Worm (Caenorhabditis elegans): ENCODE results near the gene rnp-2.

rnp-2 gene

DNA sequence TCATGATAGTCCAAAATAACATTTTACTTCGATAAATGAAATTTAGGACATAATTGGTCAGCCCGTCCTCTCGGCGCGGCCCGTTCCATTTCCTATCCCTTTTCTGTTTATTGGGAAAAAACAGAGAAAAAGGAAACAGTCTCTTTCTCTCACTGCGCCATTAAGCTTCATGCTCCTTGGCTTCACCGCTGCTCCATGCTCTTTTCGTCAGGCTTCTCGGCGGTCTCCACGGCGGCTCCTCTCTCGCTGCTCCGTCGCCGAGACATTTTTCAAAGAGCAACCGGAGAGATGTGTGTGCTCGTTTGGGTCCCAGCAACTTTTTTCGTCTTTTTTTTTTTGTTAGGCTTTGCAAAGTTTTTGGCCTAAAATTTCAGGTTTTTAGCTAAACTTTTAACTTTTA, 39.0 kb downstream of the rnp-2 start:
- TF ChIP-seq mdl-1 (tag; optimal IDR thresholded peaks at IDR 0.05) = peak; percentile 56 to 67
- TF ChIP-seq zag-1 (tag; optimal IDR thresholded peaks at IDR 0.05) = peak; percentile 29
- TF ChIP-seq C34F6.9 (tag; optimal IDR thresholded peaks at IDR 0.05) = peak; percentile 40
- TF ChIP-seq nhr-11 (tag; optimal IDR thresholded peaks at IDR 0.05) = no peak
- no peak for TF ChIP-seq mab-5 (tag; optimal IDR thresholded peaks at IDR 0.05)
- TF ChIP-seq sma-9 (GFP tag; optimal IDR thresholded peaks at IDR 0.05) = peak; percentile 36
- no peak for TF ChIP-seq sma-9 (tag; optimal IDR thresholded peaks at IDR 0.05)

DNA sequence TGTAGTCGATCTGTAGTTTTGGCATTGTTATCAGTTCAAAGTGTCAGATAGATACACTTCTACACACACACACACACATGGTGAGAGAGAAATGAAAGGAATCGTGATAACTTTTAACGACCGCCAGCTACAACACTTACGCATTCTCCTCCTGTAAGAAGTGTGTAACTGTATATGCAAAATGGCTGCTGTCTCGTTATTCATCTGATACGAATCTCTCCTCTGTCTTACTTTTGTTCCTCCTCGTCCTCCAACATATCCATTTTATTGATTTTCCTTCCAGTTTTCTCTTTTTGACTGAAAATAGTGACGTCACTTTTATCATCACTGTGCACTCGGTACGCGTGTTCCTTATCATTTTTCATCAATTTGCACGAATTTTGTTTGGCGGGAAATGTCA, 40.9 kb downstream of the rnp-2 start:
- TF ChIP-seq egl-27 (tag; optimal IDR thresholded peaks at IDR 0.05) = no peak
- no peak for TF ChIP-seq gmeb-1 (tag; optimal IDR thresholded peaks at IDR 0.05)
- TF ChIP-seq lin-11 (tag; optimal IDR thresholded peaks at IDR 0.05) = no peak
- TF ChIP-seq crh-2 (tag; optimal IDR thresholded peaks at IDR 0.05) = no peak
- TF ChIP-seq ama-1 (optimal IDR thresholded peaks at IDR 0.05) = peak; percentile 1
- TF ChIP-seq alr-1 (tag; optimal IDR thresholded peaks at IDR 0.05) = no peak
- no peak for TF ChIP-seq ztf-1 (GFP tag; conservative IDR thresholded peaks at IDR 0.05)
- no peak for TF ChIP-seq R02D3.7 (tag; optimal IDR thresholded peaks at IDR 0.05)
- no peak for TF ChIP-seq peb-1 (tag; optimal IDR thresholded peaks at IDR 0.05)
- no peak for TF ChIP-seq nhr-25 (tag; optimal IDR thresholded peaks at IDR 0.05)
- TF ChIP-seq nhr-21 (tag; optimal IDR thresholded peaks at IDR 0.05) = no peak
- TF ChIP-seq lsy-2 (tag; optimal IDR thresholded peaks at IDR 0.05) = no peak
- TF ChIP-seq unc-39 (tag; optimal IDR thresholded peaks at IDR 0.05) = no peak
- TF ChIP-seq fos-1 (tag; optimal IDR thresholded peaks at IDR 0.05) = peak; percentile 64
- no peak for TF ChIP-seq nhr-10 (tag; optimal IDR thresholded peaks at IDR 0.05)
- peak; percentile 45 for TF ChIP-seq sma-9 (GFP tag; optimal IDR thresholded peaks at IDR 0.05)
- TF ChIP-seq sma-9 (tag; optimal IDR thresholded peaks at IDR 0.05) = no peak

DNA sequence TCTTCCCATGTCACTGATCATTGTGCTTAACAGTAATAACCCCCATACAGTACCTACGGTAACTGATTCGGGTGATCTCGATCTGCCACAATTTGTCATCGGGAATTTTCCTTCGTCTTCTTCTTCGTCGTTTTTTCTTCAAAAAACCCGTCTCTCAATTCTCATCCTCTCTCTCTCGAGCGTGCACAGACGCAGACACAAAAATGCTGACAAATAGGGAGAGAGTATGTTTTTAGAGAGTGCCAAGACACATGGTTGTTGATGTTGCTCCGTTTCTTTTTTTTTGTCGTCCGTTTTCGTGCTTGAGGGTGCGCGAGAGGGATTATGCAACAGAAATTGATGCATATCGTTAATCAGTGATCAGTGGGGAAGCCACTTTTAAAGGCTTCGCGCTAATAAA, 43.5 kb downstream of the rnp-2 start:
- TF ChIP-seq ztf-4 (tag; optimal IDR thresholded peaks at IDR 0.05) = no peak
- peak; percentile 46 for TF ChIP-seq sma-3 (GFP tag; optimal IDR thresholded peaks at IDR 0.05)
- peak; percentile 22 for TF ChIP-seq gmeb-1 (tag; optimal IDR thresholded peaks at IDR 0.05)
- peak; percentile 38 for TF ChIP-seq zag-1 (tag; optimal IDR thresholded peaks at IDR 0.05)
- TF ChIP-seq unc-55 (GFP tag; optimal IDR thresholded peaks at IDR 0.05) = peak; percentile 92
- TF ChIP-seq nhr-23 (tag; optimal IDR thresholded peaks at IDR 0.05) = no peak
- TF ChIP-seq unc-62 (GFP tag; optimal IDR thresholded peaks at IDR 0.05) = no peak
- TF ChIP-seq nhr-11 (tag; optimal IDR thresholded peaks at IDR 0.05) = no peak
- TF ChIP-seq nhr-25 (tag; optimal IDR thresholded peaks at IDR 0.05) = peak; percentile 39
- TF ChIP-seq snpc-4 (tag; optimal IDR thresholded peaks at IDR 0.05) = no peak
- peak; percentile 6 for TF ChIP-seq sem-4 (tag; optimal IDR thresholded peaks at IDR 0.05)
- TF ChIP-seq nhr-129 (tag; optimal IDR thresholded peaks at IDR 0.05) = peak; percentile 85
- TF ChIP-seq dmd-4 (tag; optimal IDR thresholded peaks at IDR 0.05) = no peak
- peak; percentile 70 for TF ChIP-seq fos-1 (tag; optimal IDR thresholded peaks at IDR 0.05)
- TF ChIP-seq lin-13 (GFP tag; optimal IDR thresholded peaks at IDR 0.05) = peak; percentile 58
- no peak for TF ChIP-seq ztf-11 (tag; optimal IDR thresholded peaks at IDR 0.05)
- TF ChIP-seq unc-39 (tag; optimal IDR thresholded peaks at IDR 0.05) = no peak
- no peak for TF ChIP-seq peb-1 (tag; optimal IDR thresholded peaks at IDR 0.05)
- TF ChIP-seq alr-1 (tag; optimal IDR thresholded peaks at IDR 0.05) = no peak
- TF ChIP-seq nhr-77 (tag; optimal IDR thresholded peaks at IDR 0.05) = no peak
- peak; percentile 71 for TF ChIP-seq nhr-21 (tag; optimal IDR thresholded peaks at IDR 0.05)
- peak; percentile 76 for TF ChIP-seq sma-9 (GFP tag; optimal IDR thresholded peaks at IDR 0.05)
- TF ChIP-seq sma-9 (tag; optimal IDR thresholded peaks at IDR 0.05) = no peak
- TF ChIP-seq lin-11 (tag; optimal IDR thresholded peaks at IDR 0.05) = no peak
- TF ChIP-seq egl-27 (tag; optimal IDR thresholded peaks at IDR 0.05) = peak; percentile 39
- no peak for TF ChIP-seq ZK546.5 (tag; optimal IDR thresholded peaks at IDR 0.05)
- TF ChIP-seq nhr-6 (tag; optimal IDR thresholded peaks at IDR 0.05) = peak; percentile 38
- TF ChIP-seq nhr-237 (tag; optimal IDR thresholded peaks at IDR 0.05) = no peak
- no peak for TF ChIP-seq mab-5 (tag; optimal IDR thresholded peaks at IDR 0.05)
- no peak for TF ChIP-seq ztf-1 (GFP tag; conservative IDR thresholded peaks at IDR 0.05)
- no peak for TF ChIP-seq lin-39 (tag; optimal IDR thresholded peaks at IDR 0.05)
- TF ChIP-seq ama-1 (optimal IDR thresholded peaks at IDR 0.05) = peak; percentile 82
- peak; percentile 74 for TF ChIP-seq crh-2 (tag; optimal IDR thresholded peaks at IDR 0.05)
- no peak for TF ChIP-seq elt-1 (tag; optimal IDR thresholded peaks at IDR 0.05)
- TF ChIP-seq blmp-1 (tag; optimal IDR thresholded peaks at IDR 0.05; ENCODE audit: insufficient read depth) = peak; percentile 25
- TF ChIP-seq mdl-1 (tag; optimal IDR thresholded peaks at IDR 0.05) = peak; percentile 73 to 76
- TF ChIP-seq aly-2 (tag; optimal IDR thresholded peaks at IDR 0.05) = no peak
- no peak for TF ChIP-seq Y55F3AM.14 (GFP tag; optimal IDR thresholded peaks at IDR 0.05)
- no peak for TF ChIP-seq mbf-1 (tag; optimal IDR thresholded peaks at IDR 0.05)
- TF ChIP-seq R02D3.7 (tag; optimal IDR thresholded peaks at IDR 0.05) = no peak
- no peak for TF ChIP-seq nhr-10 (tag; optimal IDR thresholded peaks at IDR 0.05)
- TF ChIP-seq lsy-2 (tag; optimal IDR thresholded peaks at IDR 0.05) = peak; percentile 36 to 78
- TF ChIP-seq skn-1 (tag; optimal IDR thresholded peaks at IDR 0.05) = peak; percentile 100
- no peak for TF ChIP-seq ceh-82 (tag; optimal IDR thresholded peaks at IDR 0.05)
- no peak for TF ChIP-seq ceh-16 (tag; optimal IDR thresholded peaks at IDR 0.05)
- no peak for TF ChIP-seq elt-3 (tag; optimal IDR thresholded peaks at IDR 0.05)
- TF ChIP-seq nhr-12 (tag; optimal IDR thresholded peaks at IDR 0.05) = no peak
- TF ChIP-seq C34F6.9 (tag; optimal IDR thresholded peaks at IDR 0.05) = peak; percentile 81

Measured in whole organism, L2 larva.